Worm (Caenorhabditis elegans) whole organism, late embryonic: ENCODE measurements around the gene nhr-168.

Source experiments
- C38D4.7 ChIP-seq: fragments of 200-800 bp; sonication (Bioruptor generic); optimal IDR thresholded peaks from 2 replicates; lab custom pipeline; 2018; ENCODE audit warnings: mild to moderate bottlenecking, missing genetic modification characterization, moderate library complexity, missing compliant biosample characterization
- K09A11.1 ChIP-seq: sonication (generic microtip); optimal IDR thresholded peaks from 2 replicates; lab custom pipeline; 2017; ENCODE audit warnings: antibody characterized with exemption, mild to moderate bottlenecking, missing genetic modification characterization, missing compliant biosample characterization; ENCODE audit not compliant: insufficient read depth
- ahr-1 ChIP-seq: sonication (generic microtip); optimal IDR thresholded peaks from 2 replicates; lab custom pipeline; 2016; ENCODE audit warnings: missing genetic modification characterization, missing compliant biosample characterization
- ama-1 ChIP-seq: fragments of 150-350 bp; optimal IDR thresholded peaks from 2 replicates; lab custom pipeline; 2014
- ceh-2 ChIP-seq: sonication (generic microtip); optimal IDR thresholded peaks from 2 replicates; lab custom pipeline; 2016; ENCODE audit warnings: missing genotype, missing genetic modification characterization, missing compliant biosample characterization
- ceh-22 ChIP-seq: sonication (generic microtip); optimal IDR thresholded peaks from 2 replicates; lab custom pipeline; 2017; ENCODE audit warnings: missing biosample characterization, missing genetic modification characterization
- ceh-31 ChIP-seq: sonication (generic microtip); optimal IDR thresholded peaks from 2 replicates; lab custom pipeline; 2016; ENCODE audit warnings: missing genetic modification characterization, missing compliant biosample characterization
- ceh-48 ChIP-seq: sonication (generic microtip); optimal IDR thresholded peaks from 2 replicates; lab custom pipeline; 2016; ENCODE audit warnings: missing genetic modification characterization, inconsistent platforms, missing compliant biosample characterization
- ceh-6 ChIP-seq: fragments of 200-800 bp; sonication (Bioruptor generic); optimal IDR thresholded peaks from 2 replicates; lab custom pipeline; 2018; ENCODE audit warnings: mild to moderate bottlenecking, missing genetic modification characterization, missing compliant biosample characterization
- ceh-9 ChIP-seq: sonication (generic microtip); optimal IDR thresholded peaks from 2 replicates; lab custom pipeline; 2016; ENCODE audit warnings: mild to moderate bottlenecking, missing genetic modification characterization, inconsistent platforms, missing compliant biosample characterization
- dve-1 ChIP-seq: sonication (generic microtip); optimal IDR thresholded peaks from 2 replicates; lab custom pipeline; 2017; ENCODE audit warnings: antibody characterized with exemption, mild to moderate bottlenecking, missing genetic modification characterization, missing compliant biosample characterization
- elt-2 ChIP-seq: sonication (generic microtip); optimal IDR thresholded peaks from 2 replicates; lab custom pipeline; 2016; ENCODE audit warnings: missing genetic modification reagents, missing genetic modification characterization, missing compliant biosample characterization
- eyg-1 ChIP-seq: sonication (generic microtip); optimal IDR thresholded peaks from 2 replicates; lab custom pipeline; 2016; ENCODE audit warnings: missing genotype, missing genetic modification characterization, missing compliant biosample characterization
- fax-1 ChIP-seq: sonication (generic microtip); optimal IDR thresholded peaks from 2 replicates; lab custom pipeline; 2016; ENCODE audit warnings: missing genotype, missing genetic modification characterization, missing compliant biosample characterization
- fkh-10 ChIP-seq: fragments of 150-350 bp; optimal IDR thresholded peaks from 2 replicates; lab custom pipeline; 2014; ENCODE audit warnings: missing biosample characterization, missing genetic modification reagents, missing genetic modification characterization
- gmeb-2 ChIP-seq: sonication (generic microtip); optimal IDR thresholded peaks from 2 replicates; lab custom pipeline; 2016; ENCODE audit warnings: missing genetic modification characterization, inconsistent platforms, missing compliant biosample characterization
- hlh-13 ChIP-seq: fragments of 200-800 bp; sonication (Bioruptor generic); optimal IDR thresholded peaks from 2 replicates; lab custom pipeline; 2018; ENCODE audit warnings: mild to moderate bottlenecking, missing genetic modification characterization, missing compliant biosample characterization
- hlh-8 ChIP-seq: sonication (generic microtip); optimal IDR thresholded peaks from 2 replicates; lab custom pipeline; 2016; ENCODE audit warnings: missing genotype, missing genetic modification characterization, missing compliant biosample characterization
- lim-6 ChIP-seq: sonication (generic microtip); optimal IDR thresholded peaks from 2 replicates; lab custom pipeline; 2016; ENCODE audit warnings: missing genetic modification characterization, missing compliant biosample characterization
- lin-11 ChIP-seq: fragments of 200-800 bp; sonication (Bioruptor generic); optimal IDR thresholded peaks from 2 replicates; lab custom pipeline; 2018; ENCODE audit warnings: mild to moderate bottlenecking, missing genetic modification characterization, missing compliant biosample characterization
- mec-3 ChIP-seq: sonication (generic microtip); optimal IDR thresholded peaks from 2 replicates; lab custom pipeline; 2016; ENCODE audit warnings: borderline replicate concordance, missing genetic modification characterization, missing compliant biosample characterization
- npax-4 ChIP-seq: sonication (generic microtip); optimal IDR thresholded peaks from 2 replicates; lab custom pipeline; 2016; ENCODE audit warnings: missing genetic modification characterization, missing compliant biosample characterization
- pag-3 ChIP-seq: sonication (generic microtip); optimal IDR thresholded peaks from 2 replicates; lab custom pipeline; 2016; ENCODE audit warnings: missing compliant biosample characterization, missing genetic modification characterization, borderline replicate concordance
- pat-9 ChIP-seq: fragments of 200-800 bp; sonication (Bioruptor generic); optimal IDR thresholded peaks from 2 replicates; lab custom pipeline; 2018; ENCODE audit warnings: mild to moderate bottlenecking, missing genetic modification characterization, moderate library complexity, missing compliant biosample characterization
- pha-2 ChIP-seq: sonication (generic microtip); optimal IDR thresholded peaks from 2 replicates; lab custom pipeline; 2017; ENCODE audit warnings: mild to moderate bottlenecking, missing genetic modification characterization, missing compliant biosample characterization
- sdc-2 ChIP-seq: sonication (generic microtip); optimal IDR thresholded peaks from 2 replicates; lab custom pipeline; 2016; ENCODE audit warnings: missing genotype, missing genetic modification characterization, missing compliant biosample characterization
- syd-9 ChIP-seq: sonication (generic microtip); optimal IDR thresholded peaks from 2 replicates; lab custom pipeline; 2016; ENCODE audit warnings: mild to moderate bottlenecking, missing genetic modification characterization, moderate library complexity, missing compliant biosample characterization
- tbx-2 ChIP-seq: sonication (generic microtip); optimal IDR thresholded peaks from 2 replicates; lab custom pipeline; 2016; ENCODE audit warnings: missing genetic modification characterization, missing compliant biosample characterization
- tbx-7 ChIP-seq: sonication (generic microtip); optimal IDR thresholded peaks from 2 replicates; lab custom pipeline; 2016; ENCODE audit warnings: missing genotype, missing genetic modification characterization, missing compliant biosample characterization
- ttx-3 ChIP-seq: sonication (generic microtip); optimal IDR thresholded peaks from 2 replicates; lab custom pipeline; 2016; ENCODE audit warnings: missing genetic modification reagents, missing genetic modification characterization, missing compliant biosample characterization
- unc-3 ChIP-seq, 2 experiments: fragments of 200-800 bp in 1 of 2; sonication (Bioruptor generic) in 1 of 2; sonication (generic microtip) in 1 of 2; conservative IDR thresholded peaks in 1 of 2; optimal IDR thresholded peaks in 1 of 2; 2 replicates each; pipeline versions ENCODE4 v1.3.6 to Lab custom; 2016 to 2022; ENCODE audit warnings: missing compliant biosample characterization in 2 of 2, missing genetic modification characterization in 2 of 2, missing genetic modification reagents in 1 of 2
- unc-42 ChIP-seq: sonication (generic microtip); optimal IDR thresholded peaks from 2 replicates; lab custom pipeline; 2016; ENCODE audit warnings: missing genotype, missing genetic modification characterization, missing compliant biosample characterization
- unc-55 ChIP-seq: sonication (generic microtip); optimal IDR thresholded peaks from 2 replicates; lab custom pipeline; 2017; ENCODE audit warnings: missing biosample characterization, missing genetic modification reagents, missing genetic modification characterization
- ztf-16 ChIP-seq: sonication (generic microtip); optimal IDR thresholded peaks from 2 replicates; lab custom pipeline; 2017; ENCODE audit warnings: missing genetic modification characterization, missing compliant biosample characterization

Gene nhr-168

ce11 chrV:13356210-13356609 lies 22.5 kb upstream of the nhr-168 start:
- TF ChIP-seq ceh-22 (tag; lab: Kevin White, UChicago): no peak
- TF ChIP-seq tbx-7 (tag; lab: Kevin White, UChicago): no peak
- TF ChIP-seq ceh-48: no peak
- no peak for TF ChIP-seq ceh-2 (tag; lab: Kevin White, UChicago)
- TF ChIP-seq C38D4.7 (GFP tag; lab: Kevin White, UChicago): no peak
- no peak for TF ChIP-seq unc-42 (tag; lab: Kevin White, UChicago)
- no peak for TF ChIP-seq syd-9 (tag; lab: Kevin White, UChicago)
- TF ChIP-seq K09A11.1 (tag; lab: Kevin White, UChicago): no peak
- TF ChIP-seq ztf-16 (tag; lab: Kevin White, UChicago): no peak
- no peak for TF ChIP-seq unc-3 (GFP tag; conservative IDR thresholded peaks at IDR 0.05; lab: Robert Waterston, UW)
- no peak for TF ChIP-seq unc-3 (tag; optimal IDR thresholded peaks at IDR 0.05; lab: Kevin White, UChicago)
- no peak for TF ChIP-seq dve-1
- no peak for TF ChIP-seq lin-11 (tag; lab: Kevin White, UChicago)
- no peak for TF ChIP-seq ceh-6 (GFP tag; lab: Kevin White, UChicago)
- no peak for TF ChIP-seq unc-55 (GFP tag; lab: Kevin White, UChicago)
- TF ChIP-seq hlh-13 (GFP tag; lab: Kevin White, UChicago): no peak
- TF ChIP-seq pha-2: no peak

- TF ChIP-seq elt-2 (tag; lab: Kevin White, UChicago): no peak
- TF ChIP-seq eyg-1 (tag; lab: Kevin White, UChicago): no peak
- no peak for TF ChIP-seq lin-11 (tag; lab: Kevin White, UChicago)
- no peak for TF ChIP-seq ceh-48
- TF ChIP-seq sdc-2 (tag; lab: Kevin White, UChicago): no peak
- TF ChIP-seq ama-1 (lab: Kevin White, UChicago): no peak
- TF ChIP-seq K09A11.1 (tag; lab: Kevin White, UChicago): no peak
- no peak for TF ChIP-seq npax-4 (tag; lab: Kevin White, UChicago)
- no peak for TF ChIP-seq ceh-6 (GFP tag; lab: Kevin White, UChicago)
- no peak for TF ChIP-seq fkh-10 (GFP tag; lab: Kevin White, UChicago)
- TF ChIP-seq, all 69 proteins: peak for 0
Observed at ce11 chrV:13352415-13352814, 18.7 kb upstream of the nhr-168 start.

ce11 chrV:13351773-13352172 lies 18.1 kb upstream of the nhr-168 start:
- TF ChIP-seq ceh-22 (tag; lab: Kevin White, UChicago) (no peak), tbx-2 (tag; lab: Kevin White, UChicago) (no peak), hlh-8 (tag; lab: Kevin White, UChicago) (no peak), unc-42 (tag; lab: Kevin White, UChicago) (no peak), unc-55 (GFP tag; lab: Kevin White, UChicago) (peak; percentile 31), ceh-48 (no peak)

- TF ChIP-seq pat-9 (tag; lab: Kevin White, UChicago): no peak
- no peak for TF ChIP-seq ahr-1 (tag; lab: Kevin White, UChicago)
- TF ChIP-seq syd-9 (tag; lab: Kevin White, UChicago): no peak
- TF ChIP-seq unc-55 (GFP tag; lab: Kevin White, UChicago): no peak
- no peak for TF ChIP-seq ceh-2 (tag; lab: Kevin White, UChicago)
- TF ChIP-seq hlh-13 (GFP tag; lab: Kevin White, UChicago): no peak
- TF ChIP-seq gmeb-2 (tag; lab: Kevin White, UChicago): no peak
- no peak for TF ChIP-seq mec-3 (tag; lab: Kevin White, UChicago)
- TF ChIP-seq lim-6 (tag; lab: Kevin White, UChicago): no peak
- no peak for TF ChIP-seq ceh-9 (tag; lab: Kevin White, UChicago)
- no peak for TF ChIP-seq pag-3 (tag; lab: Kevin White, UChicago)
- TF ChIP-seq ttx-3 (tag; lab: Kevin White, UChicago): no peak
- TF ChIP-seq ceh-31: no peak
- no peak for TF ChIP-seq fax-1 (tag; lab: Kevin White, UChicago)
- TF ChIP-seq ceh-22 (tag; lab: Kevin White, UChicago): no peak
- no peak for TF ChIP-seq dve-1
- no peak for TF ChIP-seq sdc-2 (tag; lab: Kevin White, UChicago)
Observed at ce11 chrV:13350302-13350701, 16.6 kb upstream of the nhr-168 start.
